Fruit fly (Drosophila melanogaster): ENCODE data around the gene Send2.

DNA sequence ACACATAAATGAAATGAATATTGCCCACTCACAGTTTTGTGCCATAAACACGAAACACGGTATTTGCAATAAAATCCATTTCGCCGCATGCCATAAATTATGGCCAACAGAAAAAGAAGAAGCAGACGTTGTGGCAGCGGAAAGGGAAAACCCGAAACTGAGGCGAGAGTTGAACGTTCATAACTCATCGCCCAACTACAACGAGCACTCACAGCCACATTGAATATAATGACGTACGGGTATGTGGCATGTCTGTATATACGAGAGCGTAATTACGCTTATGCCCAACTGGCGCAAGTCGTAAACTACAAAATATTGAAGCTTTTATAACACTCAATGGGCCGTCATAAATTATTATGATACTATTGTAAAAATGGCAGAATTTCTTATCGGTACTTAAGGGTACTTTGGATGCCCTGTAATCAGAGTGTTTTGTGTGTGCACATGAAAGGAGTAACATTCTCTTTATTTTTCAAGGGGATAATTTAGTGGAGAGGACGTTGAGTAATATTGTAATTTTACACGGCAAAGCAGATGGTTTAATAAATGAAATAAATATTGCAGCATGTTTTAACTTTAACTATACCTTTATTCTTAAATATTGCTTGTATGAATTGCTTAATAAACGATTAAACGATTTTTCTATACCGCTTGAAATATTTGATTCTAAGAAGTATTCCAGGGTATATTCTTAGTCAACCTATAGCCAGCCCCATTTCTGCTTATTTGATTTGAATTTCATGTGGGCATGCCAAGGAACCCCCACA, 48.0 kb upstream of the Send2 start:
- TF ChIP-seq CG32264 (GFP tag; optimal IDR thresholded peaks at IDR 0.05) (no peak), Dif (GFP tag; optimal IDR thresholded peaks at IDR 0.05; ENCODE audit: partially characterized antibody) (no peak), dl (GFP tag; optimal IDR thresholded peaks at IDR 0.05; ENCODE audit: insufficient read depth in 1 of 2, partially characterized antibody in 2 of 2) (no peak), psq (GFP tag; optimal IDR thresholded peaks at IDR 0.05) (no peak), pan (optimal IDR thresholded peaks at IDR 0.05) (no peak), lola (GFP tag; optimal IDR thresholded peaks at IDR 0.05) (no peak), usp (GFP tag; optimal IDR thresholded peaks at IDR 0.05) (no peak), Myc (optimal IDR thresholded peaks at IDR 0.05) (no peak), Dfd (GFP tag; optimal IDR thresholded peaks at IDR 0.05) (no peak)

Measured in whole organism, wandering third instar larva.